Fruit fly (Drosophila melanogaster): Measurements from ENCODE around the gene CG5139.

DNA sequence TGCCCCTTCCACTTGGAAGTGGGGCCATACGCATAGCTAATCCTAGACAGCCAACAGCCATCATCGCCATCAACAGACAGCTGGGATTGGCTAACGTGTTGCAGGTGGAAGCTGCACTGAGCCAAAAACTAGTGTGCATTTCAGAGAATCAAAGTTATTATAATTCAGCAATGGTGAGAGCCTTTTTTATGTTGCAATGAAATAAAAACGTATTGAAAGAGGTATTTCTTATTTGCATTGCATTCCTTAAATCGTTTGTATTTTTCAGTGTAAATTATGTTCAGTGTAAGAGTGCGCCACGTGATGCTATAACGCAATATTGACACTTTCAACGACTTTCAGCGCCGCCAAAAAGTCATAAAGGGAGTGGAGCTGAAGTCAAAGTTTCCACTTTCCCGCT, 14.5 kb upstream of the CG5139 start:
- TF ChIP-seq CG8478 (optimal IDR thresholded peaks at IDR 0.05), result no peak
- TF ChIP-seq psq (optimal IDR thresholded peaks at IDR 0.05), result no peak
- TF ChIP-seq pan (optimal IDR thresholded peaks at IDR 0.05), result no peak
- TF ChIP-seq usp (GFP tag; optimal IDR thresholded peaks at IDR 0.05), result no peak

Data from whole organism.